Worm (Caenorhabditis elegans) whole organism, L4/young adult: ENCODE data around the gene F54H12.7.

ENCODE experiments used
- W03F9.2 ChIP-seq: fragments of 150-350 bp; optimal IDR thresholded peaks from 2 replicates; lab custom pipeline; 2014; ENCODE audit warnings: missing biosample characterization, missing genetic modification characterization
- dao-5 ChIP-seq: sonication (generic microtip); optimal IDR thresholded peaks from 2 replicates; lab custom pipeline; 2016; ENCODE audit warnings: missing genotype, missing genetic modification characterization, moderate library complexity, missing compliant biosample characterization
- him-1 ChIP-seq: sonication (generic microtip); optimal IDR thresholded peaks from 2 replicates; lab custom pipeline; 2016; ENCODE audit warnings: missing genotype, missing genetic modification reagents, missing genetic modification characterization, missing compliant biosample characterization

DNA sequence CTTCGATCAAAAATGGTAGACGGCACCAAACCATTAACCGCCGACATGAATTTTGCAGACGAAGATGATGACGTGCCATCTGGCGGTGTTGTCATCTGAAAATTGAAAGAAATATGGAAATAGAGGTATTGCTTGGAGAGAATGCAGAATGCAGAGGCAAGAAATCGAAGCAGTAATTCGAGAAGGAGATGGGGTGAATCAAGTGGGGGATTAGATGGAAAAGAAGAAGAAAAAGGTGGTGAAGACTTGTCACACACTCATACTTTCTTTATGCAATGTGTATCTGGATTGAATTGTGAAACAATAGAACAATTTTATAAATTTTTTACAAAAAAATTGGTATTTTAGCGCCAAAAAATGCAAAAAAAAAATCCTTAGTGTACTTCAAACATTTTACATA is 44.3 kb upstream of the F54H12.7 start, which contains the start of gene tag-250:
- TF ChIP-seq W03F9.2 (tag; lab: Kevin White, UChicago) (no peak), dao-5 (tag; lab: Kevin White, UChicago) (no peak), him-1 (tag; lab: Kevin White, UChicago) (no peak)
